Worm (Caenorhabditis elegans) whole organism, L4/young adult: ENCODE data around the gene clc-8.

Experiments used
- W03F9.2 ChIP-seq: fragments of 150-350 bp; optimal IDR thresholded peaks from 2 replicates; lab custom pipeline; 2014; ENCODE audit warnings: missing biosample characterization, missing genetic modification characterization
- dao-5 ChIP-seq: sonication (generic microtip); optimal IDR thresholded peaks from 2 replicates; lab custom pipeline; 2016; ENCODE audit warnings: missing genotype, missing genetic modification characterization, moderate library complexity, missing compliant biosample characterization
- him-1 ChIP-seq: sonication (generic microtip); optimal IDR thresholded peaks from 2 replicates; lab custom pipeline; 2016; ENCODE audit warnings: missing genotype, missing genetic modification reagents, missing genetic modification characterization, missing compliant biosample characterization

- TF ChIP-seq him-1 (no peak), dao-5 (tag; lab: Kevin White, UChicago) (no peak), W03F9.2 (no peak)
These were observed 51.4 kb downstream of the clc-8 start for ce11 chrIV:14445191-14445795.
